Fruit fly (Drosophila melanogaster) whole organism, embryonic: Measurements from ENCODE around the gene da.
A peak's percentile ranks its signal among the peaks of the same experiment; 100 is the strongest.

Experiments
- ATbp ChIP-seq: fragments of 200-800 bp; sonication (Bioruptor generic); optimal IDR thresholded peaks from 2 replicates; lab custom pipeline; 2017; ENCODE audit warnings: missing biosample characterization, mild to moderate bottlenecking, missing genetic modification characterization, missing genetic modification reagents
- Abd-B ChIP-seq: fragments of 200-800 bp; sonication (Bioruptor generic); optimal IDR thresholded peaks from 2 replicates; lab custom pipeline; 2018; ENCODE audit warnings: missing biosample characterization, mild to moderate bottlenecking, missing genetic modification characterization, moderate library complexity
- Aef1 ChIP-seq: fragments of 200-800 bp; sonication (Bioruptor generic); IDR thresholded peaks from 3 replicates; pipeline ENCODE4 v1.3.6; 2022; ENCODE audit warnings: missing biosample characterization, missing genetic modification characterization
- CG10147 ChIP-seq: fragments of 200-800 bp; sonication (Bioruptor generic); optimal IDR thresholded peaks from 2 replicates; lab custom pipeline; 2019; ENCODE audit warnings: missing biosample characterization, mild to moderate bottlenecking, missing genetic modification characterization, moderate library complexity
- CG12219 ChIP-seq: fragments of 200-800 bp; sonication (Bioruptor generic); optimal IDR thresholded peaks from 3 replicates; lab custom pipeline; 2018; ENCODE audit warnings: missing biosample characterization, mild to moderate bottlenecking, missing genetic modification characterization
- CG12299 ChIP-seq: fragments of 200-800 bp; sonication (Bioruptor generic); optimal IDR thresholded peaks from 2 replicates; lab custom pipeline; 2018; ENCODE audit warnings: missing biosample characterization, mild to moderate bottlenecking, missing genetic modification characterization
- CG14050 ChIP-seq: fragments of 200-800 bp; sonication (Bioruptor generic); IDR thresholded peaks from 3 replicates; pipeline ENCODE4 v1.3.6; 2022; ENCODE audit warnings: missing biosample characterization, missing genetic modification characterization
- CG14667 ChIP-seq: fragments of 200-800 bp; sonication (Bioruptor generic); IDR thresholded peaks from 2 replicates; pipeline ENCODE4 v1.3.6; 2022; ENCODE audit warnings: missing biosample characterization, missing genetic modification characterization
- CG15696 ChIP-seq: fragments of 200-800 bp; sonication (Bioruptor generic); optimal IDR thresholded peaks from 2 replicates; lab custom pipeline; 2019; ENCODE audit warnings: missing biosample characterization, mild to moderate bottlenecking, missing genetic modification characterization, moderate library complexity
- CG1647 ChIP-seq: fragments of 200-800 bp; sonication (Bioruptor generic); optimal IDR thresholded peaks from 3 replicates; lab custom pipeline; 2016; ENCODE audit warnings: missing biosample characterization, missing genetic modification characterization
- CG16863 ChIP-seq: fragments of 200-800 bp; sonication (Bioruptor generic); optimal IDR thresholded peaks from 3 replicates; lab custom pipeline; 2016; ENCODE audit warnings: missing biosample characterization, missing genetic modification characterization
- CG18476 ChIP-seq: fragments of 200-800 bp; sonication (Bioruptor generic); optimal IDR thresholded peaks from 2 replicates; lab custom pipeline; 2016; ENCODE audit warnings: missing biosample characterization, mild to moderate bottlenecking, missing genetic modification characterization
- CG18599 ChIP-seq: fragments of 200-800 bp; sonication (Bioruptor generic); optimal IDR thresholded peaks from 3 replicates; lab custom pipeline; 2017; ENCODE audit warnings: missing biosample characterization, missing genetic modification characterization, mild to moderate bottlenecking, moderate library complexity, missing genetic modification reagents
- CG2120 ChIP-seq: fragments of 200-800 bp; sonication (Bioruptor generic); optimal IDR thresholded peaks from 3 replicates; lab custom pipeline; 2016; ENCODE audit warnings: missing biosample characterization, missing genetic modification characterization
- CG2712 ChIP-seq: fragments of 200-800 bp; optimal IDR thresholded peaks from 3 replicates; lab custom pipeline; 2019; ENCODE audit warnings: missing biosample characterization, mild to moderate bottlenecking, missing genetic modification characterization, moderate library complexity
- CG2889 ChIP-seq: fragments of 200-800 bp; sonication (Bioruptor generic); IDR thresholded peaks from 3 replicates; pipeline ENCODE4 v1.3.6; 2022; ENCODE audit warnings: missing biosample characterization, missing genetic modification characterization
- CG3995 ChIP-seq: fragments of 200-800 bp; sonication (Bioruptor generic); optimal IDR thresholded peaks from 3 replicates; lab custom pipeline; 2016; ENCODE audit warnings: missing biosample characterization, missing genetic modification characterization
- CG7271 ChIP-seq: fragments of 200-800 bp; sonication (Bioruptor generic); optimal IDR thresholded peaks from 2 replicates; lab custom pipeline; 2018; ENCODE audit warnings: missing biosample characterization, mild to moderate bottlenecking, missing genetic modification characterization, moderate library complexity
- CG7963 ChIP-seq: fragments of 200-800 bp; sonication (Bioruptor generic); IDR thresholded peaks from 3 replicates; pipeline ENCODE4 v1.3.6; 2022; ENCODE audit warnings: missing biosample characterization, missing genetic modification characterization; ENCODE audit not compliant: partially characterized antibody
- CG9932 ChIP-seq: fragments of 200-800 bp; sonication (Bioruptor generic); IDR thresholded peaks from 2 replicates; pipeline ENCODE4 v1.3.6; 2022; ENCODE audit warnings: missing biosample characterization, missing genetic modification characterization
- Chrac-16 ChIP-seq: fragments of 200-800 bp; sonication (Bioruptor generic); optimal IDR thresholded peaks from 3 replicates; lab custom pipeline; 2016; ENCODE audit warnings: missing biosample characterization, missing genetic modification characterization
- D19B ChIP-seq: fragments of 200-800 bp; sonication (Bioruptor generic); optimal IDR thresholded peaks from 2 replicates; lab custom pipeline; 2017; ENCODE audit warnings: missing biosample characterization, mild to moderate bottlenecking, missing genetic modification characterization
- Dad ChIP-seq: fragments of 200-800 bp; sonication (Bioruptor generic); optimal IDR thresholded peaks from 3 replicates; lab custom pipeline; 2016; ENCODE audit warnings: missing biosample characterization, missing genetic modification characterization
- Hr39 ChIP-seq: fragments of >200 bp; optimal IDR thresholded peaks from 2 replicates; lab custom pipeline; 2017
- Hsf ChIP-seq: fragments of 200-800 bp; sonication (Bioruptor generic); optimal IDR thresholded peaks from 3 replicates; lab custom pipeline; 2016; ENCODE audit warnings: missing biosample characterization, missing genetic modification characterization
- Meics ChIP-seq: fragments of 200-800 bp; sonication (Bioruptor generic); optimal IDR thresholded peaks from 2 replicates; lab custom pipeline; 2017; ENCODE audit warnings: missing biosample characterization, mild to moderate bottlenecking, missing genetic modification characterization
- NfI ChIP-seq: fragments of 200-800 bp; sonication (Bioruptor generic); optimal IDR thresholded peaks from 3 replicates; lab custom pipeline; 2018; ENCODE audit warnings: missing biosample characterization, mild to moderate bottlenecking, missing genetic modification characterization, moderate library complexity
- Ravus ChIP-seq: fragments of 200-800 bp; sonication (Bioruptor generic); IDR thresholded peaks from 2 replicates; pipeline ENCODE4 v1.3.6; 2022; ENCODE audit warnings: missing biosample characterization, missing genetic modification characterization
- Side ChIP-seq: fragments of 200-800 bp; sonication (Bioruptor generic); optimal IDR thresholded peaks from 2 replicates; lab custom pipeline; 2016; ENCODE audit warnings: missing biosample characterization, missing genetic modification characterization
- Sox102F ChIP-seq: fragments of 200-800 bp; sonication (Bioruptor generic); optimal IDR thresholded peaks from 2 replicates; lab custom pipeline; 2018; ENCODE audit warnings: missing biosample characterization, mild to moderate bottlenecking, missing genetic modification characterization, moderate library complexity
- Vsx1 ChIP-seq: fragments of 200-800 bp; sonication (Bioruptor generic); optimal IDR thresholded peaks from 2 replicates; lab custom pipeline; 2017; ENCODE audit warnings: missing biosample characterization, mild to moderate bottlenecking, missing genetic modification characterization, missing genetic modification reagents
- Xbp1 ChIP-seq: fragments of 200-800 bp; sonication (Bioruptor generic); optimal IDR thresholded peaks from 3 replicates; lab custom pipeline; 2016; ENCODE audit warnings: missing biosample characterization, mild to moderate bottlenecking, missing genetic modification characterization
- ase ChIP-seq: fragments of 200-800 bp; sonication (Bioruptor generic); IDR thresholded peaks from 3 replicates; pipeline ENCODE4 v1.3.6; 2022; ENCODE audit warnings: missing biosample characterization, missing genetic modification characterization
- bbx ChIP-seq: fragments of 200-800 bp; sonication (Bioruptor generic); IDR thresholded peaks from 2 replicates; pipeline ENCODE4 v1.3.6; 2022; ENCODE audit warnings: missing biosample characterization, missing genetic modification characterization; ENCODE audit not compliant: partially characterized antibody
- ems ChIP-seq: fragments of 200-800 bp; sonication (Bioruptor generic); optimal IDR thresholded peaks from 3 replicates; lab custom pipeline; 2016; ENCODE audit warnings: missing biosample characterization, missing genetic modification characterization
- gsb ChIP-seq: fragments of 200-800 bp; sonication (Bioruptor generic); IDR thresholded peaks from 2 replicates; pipeline ENCODE4 v1.3.6; 2022; ENCODE audit warnings: missing biosample characterization, missing genetic modification characterization
- h ChIP-seq: fragments of >200 bp; optimal IDR thresholded peaks from 2 replicates; lab custom pipeline; 2017
- lilli ChIP-seq: fragments of 200-800 bp; sonication (Bioruptor generic); optimal IDR thresholded peaks from 3 replicates; lab custom pipeline; 2016; ENCODE audit warnings: missing biosample characterization, missing genetic modification characterization
- lmd ChIP-seq: fragments of 200-800 bp; sonication (Bioruptor generic); IDR thresholded peaks from 2 replicates; pipeline ENCODE4 v1.3.6; 2022; ENCODE audit warnings: missing biosample characterization, missing genetic modification characterization
- mld ChIP-seq: fragments of 200-800 bp; sonication (Bioruptor generic); IDR thresholded peaks from 3 replicates; pipeline ENCODE4 v1.3.6; 2022; ENCODE audit warnings: missing biosample characterization, missing genetic modification characterization; ENCODE audit not compliant: partially characterized antibody
- nmo ChIP-seq: fragments of 200-800 bp; sonication (Bioruptor generic); optimal IDR thresholded peaks from 2 replicates; lab custom pipeline; 2018; ENCODE audit warnings: missing biosample characterization, mild to moderate bottlenecking, missing genetic modification characterization, moderate library complexity
- phol ChIP-seq: fragments of 200-800 bp; sonication (Bioruptor generic); optimal IDR thresholded peaks from 3 replicates; lab custom pipeline; 2018; ENCODE audit warnings: missing biosample characterization, mild to moderate bottlenecking, missing genetic modification characterization, moderate library complexity
- sim ChIP-seq: fragments of 200-800 bp; sonication (Bioruptor generic); IDR thresholded peaks from 2 replicates; pipeline ENCODE4 v1.3.6; 2022; ENCODE audit warnings: missing biosample characterization, missing genetic modification characterization
- sisA ChIP-seq: fragments of 200-800 bp; sonication (Bioruptor generic); IDR thresholded peaks from 2 replicates; pipeline ENCODE4 v1.3.6; 2022; ENCODE audit warnings: missing biosample characterization, missing genetic modification characterization
- tap ChIP-seq: fragments of 200-800 bp; optimal IDR thresholded peaks from 3 replicates; lab custom pipeline; 2019; ENCODE audit warnings: missing biosample characterization, mild to moderate bottlenecking, missing genetic modification characterization, moderate library complexity
- tup ChIP-seq: fragments of 200-800 bp; sonication (Bioruptor generic); optimal IDR thresholded peaks from 2 replicates; lab custom pipeline; 2016; ENCODE audit warnings: missing biosample characterization, mild to moderate bottlenecking, missing genetic modification characterization, moderate library complexity
- tx ChIP-seq: fragments of 200-800 bp; sonication (Bioruptor generic); optimal IDR thresholded peaks from 2 replicates; lab custom pipeline; 2016; ENCODE audit warnings: missing biosample characterization, missing genetic modification characterization
- unc-4 ChIP-seq: fragments of 200-800 bp; sonication (Bioruptor generic); IDR thresholded peaks from 2 replicates; pipeline ENCODE4 v1.3.6; 2022; ENCODE audit warnings: missing biosample characterization, missing genetic modification characterization; ENCODE audit not compliant: partially characterized antibody
- zfh1 ChIP-seq: fragments of 200-800 bp; sonication (Bioruptor generic); IDR thresholded peaks from 3 replicates; pipeline ENCODE4 v1.3.6; 2022; ENCODE audit warnings: missing biosample characterization, missing genetic modification characterization

The da gene

dm6 chr2L:10413251-10414127 is 25.6 kb downstream of the da start, which contains the start of the genes CG5355 and Klp31E (continued):
- TF ChIP-seq Dad (peak; percentile 32), Abd-B (no peak), Side (GFP tag; lab: Kevin White, UChicago) (peak; percentile 42), nmo (GFP tag; lab: Kevin White, UChicago) (peak; percentile 87), CG2120 (peak; percentile 72), tup (GFP tag; lab: Kevin White, UChicago) (no peak), CG2712 (tag; lab: Kevin White, UChicago) (peak; percentile 85), zfh1 (GFP tag; lab: Robert Waterston, UW) (peak; percentile 57; the same call in 2 of the 3 replicates), unc-4 (GFP tag; lab: Robert Waterston, UW) (peak; percentile 65), CG9932 (GFP tag; lab: Robert Waterston, UW) (peak; percentile 60), lilli (GFP tag; lab: Kevin White, UChicago) (peak; percentile 74), CG3995 (GFP tag; lab: Kevin White, UChicago) (peak; percentile 10), Ravus (GFP tag; lab: Robert Waterston, UW) (no peak), lmd (GFP tag; lab: Robert Waterston, UW) (peak; percentile 52), Sox102F (GFP tag; lab: Kevin White, UChicago) (no peak), h (lab: Kevin White, UChicago) (no peak), Hr39 (lab: Kevin White, UChicago) (no peak), Meics (peak; percentile 80), CG14667 (GFP tag; lab: Robert Waterston, UW) (peak; percentile 43; the same call in 1 of the 2 replicates), mld (GFP tag; lab: Robert Waterston, UW) (peak; percentile 46; the same call in 1 of the 3 replicates), D19B (GFP tag; lab: Kevin White, UChicago) (peak; percentile 38), CG12299 (peak; percentile 27), Chrac-16 (peak; percentile 66), sisA (no peak), CG18476 (peak; percentile 33), sim (GFP tag; lab: Robert Waterston, UW) (no peak), CG16863 (GFP tag; lab: Kevin White, UChicago) (peak; percentile 52), ase (peak; percentile 4; the same call in 1 of the 3 replicates), ATbp (GFP tag; lab: Kevin White, UChicago) (no peak), ems (GFP tag; lab: Kevin White, UChicago) (peak; percentile 46), Aef1 (GFP tag; lab: Robert Waterston, UW) (0 out of 3 replicates have a peak, but pooled peaks have one; percentile 26), CG7271 (tag; lab: Kevin White, UChicago) (no peak), tx (GFP tag; lab: Kevin White, UChicago) (peak; percentile 13), NfI (GFP tag; lab: Kevin White, UChicago) (peak; percentile 53), CG7963 (peak; percentile 49; the same call in 1 of the 3 replicates), bbx (GFP tag; lab: Robert Waterston, UW) (peak; percentile 76), CG18599 (no peak), CG15696 (tag; lab: Kevin White, UChicago) (peak; percentile 70), CG2889 (GFP tag; lab: Robert Waterston, UW) (no peak), CG10147 (GFP tag; lab: Kevin White, UChicago) (peak; percentile 63), phol (peak; percentile 83), Vsx1 (no peak), CG12219 (peak; percentile 40), gsb (GFP tag; lab: Robert Waterston, UW) (no peak), Hsf (peak; percentile 65), CG1647 (GFP tag; lab: Kevin White, UChicago) (peak; percentile 10), tap (tag; lab: Kevin White, UChicago) (peak; percentile 65), Xbp1 (GFP tag; lab: Kevin White, UChicago) (peak; percentile 71), CG14050 (GFP tag; lab: Robert Waterston, UW) (no peak)
